Worm (Caenorhabditis elegans): Measurements from ENCODE around the gene B0252.8.

Gene B0252.8

ce11 chrII:6919363-6919851 lies 3.4 kb downstream of the B0252.8 start, which contains the start of gene B0252.1:
Gene B0252.1 (plus strand): TSS chrII:6919680.
- TF ChIP-seq W03F9.2 (tag; optimal IDR thresholded peaks at IDR 0.05), result no peak
- no peak for TF ChIP-seq him-1 (tag; optimal IDR thresholded peaks at IDR 0.05)
- no peak for TF ChIP-seq dao-5 (tag; optimal IDR thresholded peaks at IDR 0.05)

DNA sequence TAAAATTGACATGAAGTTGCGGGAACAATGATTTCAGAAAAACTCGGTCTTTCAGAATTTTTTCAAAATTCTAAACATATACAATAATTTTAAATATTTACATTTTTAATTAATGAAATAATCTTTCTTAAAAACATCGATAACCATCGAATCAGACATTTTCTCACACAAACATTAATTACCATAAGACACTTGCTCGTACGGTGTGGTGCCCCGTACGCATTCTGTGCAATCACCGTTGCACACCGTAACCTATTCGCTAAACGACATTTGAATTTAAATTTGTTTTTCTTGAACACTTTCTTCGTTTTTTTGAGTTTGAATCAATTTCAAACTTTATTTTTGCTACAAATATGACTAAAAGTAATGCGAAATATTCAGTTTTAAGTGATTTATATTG lies 7.8 kb downstream of the B0252.8 start:
- TF ChIP-seq dao-5 (tag; optimal IDR thresholded peaks at IDR 0.05) (no peak), W03F9.2 (tag; optimal IDR thresholded peaks at IDR 0.05) (no peak), him-1 (tag; optimal IDR thresholded peaks at IDR 0.05) (no peak)

- TF ChIP-seq him-1 (tag; optimal IDR thresholded peaks at IDR 0.05), result no peak
Observed at ce11 chrII:6926054-6926453, 10.1 kb downstream of the B0252.8 start.

- peak; percentile 66 for TF ChIP-seq him-1 (tag; optimal IDR thresholded peaks at IDR 0.05)
- TF ChIP-seq W03F9.2 (tag; optimal IDR thresholded peaks at IDR 0.05), result peak; percentile 51
- peak; percentile 26 for TF ChIP-seq dao-5 (tag; optimal IDR thresholded peaks at IDR 0.05)
Observed at ce11 chrII:6926488-6926887, 10.5 kb downstream of the B0252.8 start.

- TF ChIP-seq W03F9.2 (tag; optimal IDR thresholded peaks at IDR 0.05), result no peak
- TF ChIP-seq dao-5 (tag; optimal IDR thresholded peaks at IDR 0.05), result no peak
- no peak for TF ChIP-seq him-1 (tag; optimal IDR thresholded peaks at IDR 0.05)
Observed at ce11 chrII:6927034-6927433, 11.1 kb downstream of the B0252.8 start.

DNA sequence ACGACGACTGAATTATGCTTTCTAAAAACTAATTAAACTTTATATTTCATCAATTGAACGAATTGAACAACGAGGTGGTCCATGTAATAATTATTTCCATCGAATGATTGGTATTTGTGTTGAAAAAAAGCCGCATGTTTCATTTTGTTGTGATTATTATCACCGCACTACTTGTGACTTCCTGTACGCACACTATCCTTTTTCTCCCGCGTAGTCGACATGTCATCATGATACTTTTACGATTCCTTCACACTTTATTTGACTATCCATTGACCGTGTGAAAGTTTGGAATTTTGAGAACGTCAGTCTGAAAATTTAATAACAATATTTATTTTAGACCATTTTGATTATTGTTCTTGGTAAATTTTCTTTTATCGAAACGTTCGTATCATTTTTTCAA lies 11.6 kb downstream of the B0252.8 start, which contains the start of gene F22D3.4:
TSS of gene F22D3.4 (minus strand) at position 1 of the 400 bp plus-strand sequence.
- TF ChIP-seq him-1 (tag; optimal IDR thresholded peaks at IDR 0.05), result no peak
- TF ChIP-seq dao-5 (tag; optimal IDR thresholded peaks at IDR 0.05), result no peak
- TF ChIP-seq W03F9.2 (tag; optimal IDR thresholded peaks at IDR 0.05), result no peak

- no peak for TF ChIP-seq him-1 (tag; optimal IDR thresholded peaks at IDR 0.05)
- TF ChIP-seq W03F9.2 (tag; optimal IDR thresholded peaks at IDR 0.05), result no peak
Observed at ce11 chrII:6928416-6928815, 12.4 kb downstream of the B0252.8 start, which contains the start of gene flcn-1. Gene flcn-1 (plus strand): TSS chrII:6928763.

ce11 chrII:6930072-6930471 lies 14.1 kb downstream of the B0252.8 start:
- TF ChIP-seq W03F9.2 (tag; optimal IDR thresholded peaks at IDR 0.05), result no peak
- no peak for TF ChIP-seq dao-5 (tag; optimal IDR thresholded peaks at IDR 0.05)
- no peak for TF ChIP-seq him-1 (tag; optimal IDR thresholded peaks at IDR 0.05)

DNA sequence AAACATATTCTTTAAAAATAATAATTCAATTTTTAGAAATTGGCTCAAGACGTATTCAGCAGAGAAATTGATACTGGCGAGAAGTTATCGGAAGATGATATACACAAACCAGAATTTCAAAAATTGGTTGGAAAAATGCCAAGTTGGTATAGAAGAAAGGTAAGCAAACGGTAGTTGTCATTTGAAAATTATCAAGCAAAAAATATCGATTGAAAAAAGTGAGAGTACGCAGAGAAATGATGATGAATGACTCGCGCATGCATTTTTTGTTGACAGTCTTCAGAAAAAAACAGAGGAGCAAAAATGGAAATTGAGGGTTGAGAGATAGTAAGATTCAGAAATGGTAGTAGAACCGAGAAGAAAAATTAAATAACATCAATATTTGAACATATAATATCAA lies 17.0 kb downstream of the B0252.8 start:
- TF ChIP-seq him-1 (tag; optimal IDR thresholded peaks at IDR 0.05), result no peak

DNA sequence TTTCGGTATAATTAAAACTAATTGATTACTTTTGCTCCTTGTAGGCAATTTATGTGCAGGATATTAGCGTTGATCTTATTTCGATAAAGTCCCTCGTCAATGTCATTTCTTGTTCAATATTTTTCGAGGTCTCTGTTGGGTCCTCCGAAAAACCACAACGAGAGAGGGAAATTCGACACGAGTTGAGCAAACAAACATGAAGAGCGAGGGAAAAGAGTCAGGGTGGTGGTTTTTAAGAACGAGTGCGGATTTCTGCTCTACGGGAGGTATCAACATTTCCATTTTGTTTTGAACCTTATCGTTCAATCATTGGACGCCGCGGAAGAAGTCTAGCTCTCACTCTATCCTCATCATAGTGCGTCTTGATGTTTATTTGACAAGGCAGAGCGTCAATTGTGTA lies 18.8 kb downstream of the B0252.8 start:
- TF ChIP-seq dao-5 (tag; optimal IDR thresholded peaks at IDR 0.05) (no peak), him-1 (tag; optimal IDR thresholded peaks at IDR 0.05) (no peak), W03F9.2 (tag; optimal IDR thresholded peaks at IDR 0.05) (no peak)

DNA sequence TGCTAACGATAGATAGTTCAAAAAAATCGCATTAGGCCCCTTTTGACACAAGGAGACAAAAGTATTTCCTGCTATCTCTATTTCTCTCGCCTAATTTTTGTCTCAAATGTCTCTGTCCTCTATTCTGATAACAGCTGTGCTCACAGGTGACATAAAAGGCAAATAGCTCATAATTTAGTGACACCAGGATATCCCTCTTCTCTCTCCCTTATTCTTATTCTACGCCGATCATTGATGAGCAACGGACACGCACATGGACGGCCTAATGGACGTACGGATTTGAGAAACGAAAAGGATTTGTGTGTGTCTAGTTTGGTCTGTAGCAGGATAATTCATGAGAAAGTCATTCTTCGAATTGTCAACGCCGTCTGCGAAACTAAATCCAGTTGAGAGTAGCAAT lies 20.0 kb downstream of the B0252.8 start:
- TF ChIP-seq dao-5 (tag; optimal IDR thresholded peaks at IDR 0.05) (no peak), him-1 (tag; optimal IDR thresholded peaks at IDR 0.05) (no peak), W03F9.2 (tag; optimal IDR thresholded peaks at IDR 0.05) (no peak)

DNA sequence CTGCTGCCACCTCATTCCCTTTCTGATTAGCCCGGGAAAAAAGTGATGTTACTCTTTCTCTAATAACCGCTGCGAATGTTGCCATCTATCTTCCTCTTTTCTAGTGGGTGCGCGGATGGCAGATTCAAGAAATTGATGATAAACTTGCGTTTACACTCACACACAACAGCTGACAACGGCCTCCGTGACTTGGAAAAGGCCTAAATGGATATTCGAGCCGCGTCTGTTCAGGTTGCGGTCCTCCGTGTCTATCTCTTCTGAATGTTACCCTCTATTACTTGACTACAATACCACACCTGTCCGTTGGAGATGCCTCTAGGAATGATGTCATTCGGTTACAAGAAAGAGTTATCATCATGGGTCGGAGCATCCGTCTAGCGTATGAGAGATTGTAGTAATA lies 20.6 kb downstream of the B0252.8 start:
- TF ChIP-seq dao-5 (tag; optimal IDR thresholded peaks at IDR 0.05) (no peak), W03F9.2 (tag; optimal IDR thresholded peaks at IDR 0.05) (no peak), him-1 (tag; optimal IDR thresholded peaks at IDR 0.05) (no peak)

DNA sequence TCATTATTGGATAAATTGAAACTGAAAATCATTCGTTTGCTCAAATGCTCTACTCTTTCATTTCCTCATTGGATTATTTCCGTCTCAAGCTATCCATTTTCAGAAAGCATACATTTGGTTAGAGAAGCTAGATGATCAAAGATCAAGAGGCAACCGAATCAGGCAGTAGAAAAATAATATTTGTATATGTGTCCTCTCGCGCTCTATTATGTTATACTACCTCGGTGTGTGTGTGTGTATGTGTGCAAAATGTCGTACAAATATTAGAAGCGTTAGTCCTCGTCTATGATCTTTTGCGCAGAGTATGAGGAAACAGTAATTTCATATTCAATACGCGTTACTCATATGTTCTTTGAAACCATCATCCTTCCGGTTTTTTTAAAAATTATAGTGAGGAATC lies 21.1 kb downstream of the B0252.8 start:
- TF ChIP-seq W03F9.2 (tag; optimal IDR thresholded peaks at IDR 0.05) (no peak), dao-5 (tag; optimal IDR thresholded peaks at IDR 0.05) (no peak), him-1 (tag; optimal IDR thresholded peaks at IDR 0.05) (no peak)

- TF ChIP-seq W03F9.2 (tag; optimal IDR thresholded peaks at IDR 0.05) (no peak), dao-5 (tag; optimal IDR thresholded peaks at IDR 0.05) (no peak), him-1 (tag; optimal IDR thresholded peaks at IDR 0.05) (no peak)
Observed at ce11 chrII:6939873-6940272, 23.9 kb downstream of the B0252.8 start.

- TF ChIP-seq W03F9.2 (tag; optimal IDR thresholded peaks at IDR 0.05) (no peak), dao-5 (tag; optimal IDR thresholded peaks at IDR 0.05) (no peak), him-1 (tag; optimal IDR thresholded peaks at IDR 0.05) (no peak)
Observed at ce11 chrII:6940726-6941230, 24.8 kb downstream of the B0252.8 start.

Measured in whole organism, L4/young adult.